Fruit fly (Drosophila melanogaster) whole organism, prepupa: ENCODE results near the gene mRpL21.

Source experiments
- Blimp-1 ChIP-seq: fragments of 200-800 bp; sonication (Bioruptor generic); optimal IDR thresholded peaks from 3 replicates; lab custom pipeline; 2017; ENCODE audit warnings: missing biosample characterization, missing genetic modification characterization, mild to moderate bottlenecking, moderate library complexity, missing genetic modification reagents
- CG10631 ChIP-seq: fragments of 200-800 bp; sonication (Bioruptor generic); optimal IDR thresholded peaks from 2 replicates; lab custom pipeline; 2016; ENCODE audit warnings: missing biosample characterization, missing genetic modification characterization
- CG10669 ChIP-seq: fragments of 200-800 bp; sonication (Bioruptor generic); optimal IDR thresholded peaks from 3 replicates; lab custom pipeline; 2018; ENCODE audit warnings: missing biosample characterization, mild to moderate bottlenecking, missing genetic modification characterization, moderate library complexity
- CG11762 ChIP-seq: fragments of 200-800 bp; sonication (Bioruptor generic); optimal IDR thresholded peaks from 3 replicates; lab custom pipeline; 2016; ENCODE audit warnings: missing biosample characterization, missing genetic modification characterization; ENCODE audit not compliant: insufficient read depth
- CG11902 ChIP-seq: fragments of 200-800 bp; sonication (Bioruptor generic); optimal IDR thresholded peaks from 3 replicates; lab custom pipeline; 2016; ENCODE audit warnings: missing biosample characterization, missing genetic modification characterization
- CG16779 ChIP-seq: fragments of 200-800 bp; sonication (Bioruptor generic); optimal IDR thresholded peaks from 3 replicates; lab custom pipeline; 2017; ENCODE audit warnings: missing biosample characterization, mild to moderate bottlenecking, missing genetic modification characterization
- CG3032 ChIP-seq: fragments of 200-800 bp; optimal IDR thresholded peaks from 2 replicates; lab custom pipeline; 2019; ENCODE audit warnings: missing biosample characterization, mild to moderate bottlenecking, missing genetic modification characterization, moderate library complexity
- CG31627 ChIP-seq: fragments of 200-800 bp; sonication (Bioruptor generic); optimal IDR thresholded peaks from 3 replicates; lab custom pipeline; 2016; ENCODE audit warnings: missing biosample characterization, missing genetic modification characterization
- CG32006 ChIP-seq: fragments of 200-800 bp; sonication (Bioruptor generic); optimal IDR thresholded peaks from 3 replicates; lab custom pipeline; 2017; ENCODE audit warnings: missing biosample characterization, mild to moderate bottlenecking, missing genetic modification characterization
- CG34406 ChIP-seq: fragments of 200-800 bp; sonication (Bioruptor generic); optimal IDR thresholded peaks from 3 replicates; lab custom pipeline; 2016; ENCODE audit warnings: missing biosample characterization, missing genetic modification characterization
- CG3919 ChIP-seq: fragments of 200-800 bp; sonication (Bioruptor generic); optimal IDR thresholded peaks from 3 replicates; lab custom pipeline; 2016; ENCODE audit warnings: missing biosample characterization, missing genetic modification characterization
- CG4318 ChIP-seq: fragments of 200-800 bp; sonication (Bioruptor generic); optimal IDR thresholded peaks from 3 replicates; lab custom pipeline; 2017; ENCODE audit warnings: missing biosample characterization, mild to moderate bottlenecking, missing genetic modification characterization
- CG6163 ChIP-seq: fragments of 200-800 bp; sonication (Bioruptor generic); IDR thresholded peaks from 3 replicates; pipeline ENCODE4 v1.3.6; 2022; ENCODE audit warnings: missing biosample characterization, missing genetic modification characterization
- CG6792 ChIP-seq: fragments of 200-800 bp; sonication (Bioruptor generic); optimal IDR thresholded peaks from 3 replicates; lab custom pipeline; 2016; ENCODE audit warnings: missing biosample characterization, missing genetic modification characterization
- CG6808 ChIP-seq: fragments of 200-800 bp; sonication (Bioruptor generic); optimal IDR thresholded peaks from 3 replicates; lab custom pipeline; 2017; ENCODE audit warnings: missing biosample characterization, missing genetic modification characterization, mild to moderate bottlenecking, moderate library complexity, missing genetic modification reagents
- CG6854 ChIP-seq: fragments of 200-800 bp; sonication (Bioruptor generic); optimal IDR thresholded peaks from 2 replicates; lab custom pipeline; 2017; ENCODE audit warnings: missing biosample characterization, mild to moderate bottlenecking, missing genetic modification characterization
- CG7368 ChIP-seq: fragments of 200-800 bp; sonication (Bioruptor generic); optimal IDR thresholded peaks from 3 replicates; lab custom pipeline; 2016; ENCODE audit warnings: missing biosample characterization, missing genetic modification characterization
- CG8119 ChIP-seq: fragments of 200-800 bp; sonication (Bioruptor generic); IDR thresholded peaks from 3 replicates; pipeline ENCODE4 v1.3.6; 2022; ENCODE audit warnings: missing biosample characterization, missing genetic modification characterization
- CG8319 ChIP-seq: fragments of 200-800 bp; sonication (Bioruptor generic); optimal IDR thresholded peaks from 3 replicates; lab custom pipeline; 2016; ENCODE audit warnings: missing biosample characterization, missing genetic modification characterization
- CG8632 ChIP-seq: fragments of 200-800 bp; sonication (Bioruptor generic); optimal IDR thresholded peaks from 3 replicates; lab custom pipeline; 2016; ENCODE audit warnings: missing biosample characterization, missing genetic modification characterization
- CG9139 ChIP-seq: fragments of 200-800 bp; sonication (Bioruptor generic); optimal IDR thresholded peaks from 3 replicates; lab custom pipeline; 2017; ENCODE audit warnings: missing biosample characterization, mild to moderate bottlenecking, missing genetic modification characterization
- Eip78C ChIP-seq: fragments of 200-800 bp; sonication (Bioruptor generic); peaks from one replicate; lab custom pipeline; 2016; ENCODE audit warnings: missing biosample characterization, missing genetic modification characterization
- Gug ChIP-seq: fragments of 200-800 bp; sonication (Bioruptor generic); IDR thresholded peaks from 2 replicates; pipeline ENCODE4 v1.3.6; 2022; ENCODE audit warnings: missing biosample characterization, missing genetic modification characterization
- Hr4 ChIP-seq: fragments of 200-800 bp; sonication (Bioruptor generic); optimal IDR thresholded peaks from 3 replicates; lab custom pipeline; 2016; ENCODE audit warnings: missing biosample characterization, missing genetic modification characterization
- Lpt ChIP-seq: fragments of 200-800 bp; sonication (Bioruptor generic); optimal IDR thresholded peaks from 3 replicates; lab custom pipeline; 2016; ENCODE audit warnings: missing biosample characterization, missing genetic modification characterization
- Met ChIP-seq: fragments of 200-800 bp; sonication (Bioruptor generic); optimal IDR thresholded peaks from 3 replicates; lab custom pipeline; 2016; ENCODE audit warnings: missing biosample characterization, missing genetic modification characterization
- OdsH ChIP-seq: fragments of 200-800 bp; sonication (Bioruptor generic); optimal IDR thresholded peaks from 3 replicates; lab custom pipeline; 2016; ENCODE audit warnings: missing biosample characterization, missing genetic modification characterization
- Sox102F ChIP-seq: fragments of 200-800 bp; sonication (Bioruptor generic); optimal IDR thresholded peaks from 2 replicates; lab custom pipeline; 2016; ENCODE audit warnings: missing biosample characterization, mild to moderate bottlenecking, missing genetic modification characterization
- Sox15 ChIP-seq: fragments of 200-800 bp; sonication (Bioruptor generic); optimal IDR thresholded peaks from 3 replicates; lab custom pipeline; 2016; ENCODE audit warnings: missing biosample characterization, missing genetic modification characterization
- acj6 ChIP-seq: fragments of 200-800 bp; sonication (Bioruptor generic); optimal IDR thresholded peaks from 3 replicates; lab custom pipeline; 2016; ENCODE audit warnings: missing biosample characterization, missing genetic modification characterization
- cyc ChIP-seq: fragments of 200-800 bp; sonication (Bioruptor generic); optimal IDR thresholded peaks from 3 replicates; lab custom pipeline; 2016; ENCODE audit warnings: missing biosample characterization, missing genetic modification characterization
- dac ChIP-seq: fragments of 200-800 bp; sonication (Bioruptor generic); optimal IDR thresholded peaks from 2 replicates; lab custom pipeline; 2017; ENCODE audit warnings: missing biosample characterization, mild to moderate bottlenecking, missing genetic modification characterization
- eg ChIP-seq: fragments of 200-800 bp; sonication (Bioruptor generic); IDR thresholded peaks from 3 replicates; pipeline ENCODE4 v1.3.6; 2022; ENCODE audit warnings: missing biosample characterization, missing genetic modification characterization
- esn ChIP-seq: fragments of 200-800 bp; sonication (Bioruptor generic); optimal IDR thresholded peaks from 2 replicates; lab custom pipeline; 2016; ENCODE audit warnings: missing biosample characterization, mild to moderate bottlenecking, missing genetic modification characterization, moderate library complexity
- fd85E ChIP-seq: fragments of 200-800 bp; sonication (Bioruptor generic); optimal IDR thresholded peaks from 3 replicates; lab custom pipeline; 2016; ENCODE audit warnings: missing biosample characterization, missing genetic modification characterization
- fkh ChIP-seq: fragments of 200-800 bp; sonication (Bioruptor generic); optimal IDR thresholded peaks from 3 replicates; lab custom pipeline; 2017; ENCODE audit warnings: missing biosample characterization, mild to moderate bottlenecking, missing genetic modification characterization, moderate library complexity
- net ChIP-seq: fragments of 200-800 bp; sonication (Bioruptor generic); optimal IDR thresholded peaks from 3 replicates; lab custom pipeline; 2016; ENCODE audit warnings: missing biosample characterization, missing genetic modification characterization
- pdm3 ChIP-seq: fragments of 200-800 bp; sonication (Bioruptor generic); optimal IDR thresholded peaks from 3 replicates; lab custom pipeline; 2016; ENCODE audit warnings: missing biosample characterization, missing genetic modification characterization
- salr ChIP-seq, 2 experiments: fragments of 200-800 bp; sonication (Bioruptor generic); optimal IDR thresholded peaks; 3 replicates each; lab custom pipeline; 2016 to 2018; ENCODE audit warnings: missing biosample characterization in 2 of 2, missing genetic modification characterization in 2 of 2, mild to moderate bottlenecking in 1 of 2
- topi ChIP-seq: fragments of 200-800 bp; sonication (Bioruptor generic); optimal IDR thresholded peaks from 3 replicates; lab custom pipeline; 2016; ENCODE audit warnings: missing biosample characterization, missing genetic modification characterization

mRpL21 gene

DNA sequence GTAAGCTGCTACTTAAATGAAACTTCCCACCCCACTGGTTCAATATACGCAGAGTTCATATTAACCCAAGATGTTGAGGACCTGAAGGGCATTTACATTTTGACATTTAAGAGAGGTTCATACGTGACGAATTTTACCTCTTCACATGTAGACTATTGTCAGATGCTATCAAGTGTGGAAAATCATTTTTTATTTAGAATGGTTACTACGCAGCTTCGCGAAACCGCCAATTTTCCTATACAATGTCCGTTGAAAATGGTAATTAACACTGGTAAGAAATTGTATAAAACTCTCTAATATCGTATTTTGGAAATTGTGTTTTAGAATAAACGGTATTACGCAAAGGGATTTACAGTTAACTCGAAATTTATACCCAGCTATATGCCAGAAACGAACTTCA lies 18.3 kb downstream of the mRpL21 start:
- TF ChIP-seq eg (GFP tag; lab: Robert Waterston, UW) (no peak), CG11902 (GFP tag; lab: Kevin White, UChicago) (no peak), CG6854 (GFP tag; lab: Kevin White, UChicago) (no peak)
- TF ChIP-seq, all 60 proteins: peak for 0

DNA sequence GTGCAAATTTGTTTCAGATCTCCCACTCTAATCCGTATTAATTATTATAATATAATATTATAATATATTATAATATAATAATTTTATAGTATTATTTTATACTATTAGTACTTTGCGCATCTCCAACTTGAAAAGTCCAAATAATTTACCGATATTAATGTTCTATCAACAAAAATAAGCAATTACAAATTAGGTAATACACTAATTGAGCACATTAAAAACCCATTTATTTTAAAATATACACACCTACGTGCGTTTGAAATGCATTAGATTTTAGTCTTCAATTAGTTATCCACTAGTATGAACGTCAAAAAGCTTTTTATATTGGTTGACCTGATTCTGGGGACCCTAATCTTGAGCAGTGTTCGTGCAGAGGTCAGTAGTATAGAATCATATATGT lies 18.8 kb downstream of the mRpL21 start, which contains the start of gene CG33647:
Gene CG33647 (plus strand): TSS at position 301 of the 400 bp plus-strand sequence.
- TF ChIP-seq CG8319 (GFP tag; lab: Kevin White, UChicago) (no peak), cyc (GFP tag; lab: Kevin White, UChicago) (no peak), CG34406 (GFP tag; lab: Kevin White, UChicago) (no peak), Gug (no peak)

DNA sequence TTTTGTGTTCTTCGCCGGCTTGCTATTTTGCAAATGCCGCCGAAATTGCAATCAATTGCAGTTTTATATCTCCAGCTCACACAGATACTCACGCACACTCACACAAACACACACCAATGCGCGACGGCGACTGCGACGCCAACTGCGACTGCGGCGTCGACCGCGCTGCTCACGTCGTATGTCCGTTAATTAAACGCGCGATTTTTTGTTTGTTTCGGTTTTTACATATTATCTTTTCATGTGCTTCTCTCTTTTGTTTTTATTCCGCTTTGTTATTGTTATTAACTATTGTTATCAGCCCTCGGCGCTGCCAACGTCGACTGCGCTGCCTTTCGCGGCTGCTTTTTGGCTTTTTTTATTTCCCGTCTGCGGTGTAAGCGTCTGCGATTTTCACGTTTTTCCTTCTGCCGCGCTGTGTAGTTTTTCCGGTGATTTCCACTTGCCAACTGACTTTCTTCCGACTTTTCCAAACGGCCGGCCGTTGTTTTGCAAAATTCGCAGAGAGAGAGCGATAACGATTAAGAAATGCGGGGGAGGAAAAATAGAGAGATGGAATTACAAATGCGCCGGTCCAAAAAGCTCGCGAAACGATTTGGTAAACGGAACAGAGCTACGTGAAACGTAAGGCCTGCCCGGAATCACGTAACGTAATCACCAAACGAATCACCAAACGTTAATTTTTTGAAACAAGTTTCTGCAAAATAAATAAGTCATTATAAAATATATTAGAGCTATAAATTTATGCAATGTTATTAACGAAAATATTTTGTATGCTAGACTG lies 19.7 kb downstream of the mRpL21 start, which contains the start of gene fz2:
Gene fz2 (minus strand): TSS at position 452 of the 781 bp plus-strand sequence.
- TF ChIP-seq CG10631 (no peak), CG31627 (GFP tag; lab: Kevin White, UChicago) (no peak), Eip78C (GFP tag; lab: Kevin White, UChicago) (peak; percentile 7), CG3919 (GFP tag; lab: Kevin White, UChicago) (no peak), dac (GFP tag; lab: Kevin White, UChicago) (no peak), OdsH (GFP tag; lab: Kevin White, UChicago) (no peak), CG7368 (GFP tag; lab: Kevin White, UChicago) (no peak), CG6163 (GFP tag; lab: Robert Waterston, UW) (0 out of 3 replicates have a peak, but pooled peaks have one; percentile 15), CG4318 (GFP tag; lab: Kevin White, UChicago) (no peak), Sox15 (GFP tag; lab: Kevin White, UChicago) (no peak), eg (GFP tag; lab: Robert Waterston, UW) (0 out of 3 replicates have a peak, but pooled peaks have one; percentile 8), CG6792 (GFP tag; lab: Kevin White, UChicago) (no peak), CG8119 (GFP tag; lab: Robert Waterston, UW) (peak; percentile 25; the same call in 1 of the 3 replicates), CG6808 (GFP tag; lab: Kevin White, UChicago) (no peak)

DNA sequence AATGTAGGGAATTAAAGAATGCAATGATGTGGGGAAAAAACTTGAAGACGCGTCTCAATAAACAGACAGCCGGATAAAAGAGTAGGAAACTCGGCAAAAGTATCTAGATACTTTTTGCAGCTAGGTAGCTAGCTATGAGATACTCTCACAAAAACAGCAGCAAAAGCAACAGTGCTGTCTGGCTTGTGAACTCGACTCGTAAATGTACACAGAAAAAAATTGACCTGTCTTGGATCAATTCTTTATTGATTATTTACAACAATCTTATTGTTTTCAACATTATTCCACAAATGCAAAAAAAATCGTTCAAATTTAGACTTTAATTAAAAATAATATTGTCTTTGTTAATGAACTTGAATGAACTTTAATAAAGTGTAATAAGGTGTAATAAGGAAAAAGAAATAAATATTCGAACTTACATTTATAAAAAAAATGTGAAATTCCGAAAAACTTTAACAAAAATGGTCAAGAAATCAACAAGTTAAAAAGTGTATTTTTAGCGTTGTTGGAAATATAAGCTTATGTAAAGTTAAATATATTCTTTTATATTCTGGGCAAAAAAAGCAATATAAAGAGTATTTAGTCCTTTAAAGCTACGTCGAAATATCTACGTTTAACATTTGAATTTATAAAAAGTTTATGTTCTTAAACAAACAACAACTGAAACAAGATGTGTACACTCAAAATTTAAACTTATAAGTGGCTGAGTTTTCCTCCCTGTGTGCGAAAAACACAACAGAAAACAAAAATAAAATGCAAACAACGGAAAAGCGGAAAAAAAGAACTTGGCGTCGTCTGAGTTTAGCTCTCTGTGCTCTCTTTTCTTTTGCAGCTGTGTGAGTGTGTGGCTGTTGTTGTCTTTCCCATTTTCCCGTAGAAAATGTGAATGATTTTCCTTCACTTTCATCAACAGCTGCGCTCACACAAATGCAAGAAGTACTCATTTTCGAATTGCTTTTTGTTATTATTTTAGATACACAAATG lies 20.8 kb downstream of the mRpL21 start:
- TF ChIP-seq salr (GFP tag; optimal IDR thresholded peaks at IDR 0.05; lab: Kevin White, UChicago) = peak in 1 of 2 experiments; percentile 77
- peak; percentile 16 for TF ChIP-seq CG10669 (GFP tag; lab: Kevin White, UChicago)
- TF ChIP-seq acj6 (GFP tag; lab: Kevin White, UChicago) = no peak
- peak; percentile 15 for TF ChIP-seq esn (GFP tag; lab: Kevin White, UChicago)
- TF ChIP-seq Met (GFP tag; lab: Kevin White, UChicago) = no peak
- TF ChIP-seq Blimp-1 (GFP tag; lab: Kevin White, UChicago) = no peak
- TF ChIP-seq Lpt = peak; percentile 60
- no peak for TF ChIP-seq Sox102F
- TF ChIP-seq CG9139 = no peak
- TF ChIP-seq Gug = 0 out of 2 replicates have a peak, but pooled peaks have one; percentile 19
- TF ChIP-seq CG11902 (GFP tag; lab: Kevin White, UChicago) = no peak
- TF ChIP-seq net (GFP tag; lab: Kevin White, UChicago) = peak; percentile 47
- TF ChIP-seq CG8119 (GFP tag; lab: Robert Waterston, UW) = peak; percentile 67
- TF ChIP-seq CG6163 (GFP tag; lab: Robert Waterston, UW) = peak; percentile 83
- TF ChIP-seq eg (GFP tag; lab: Robert Waterston, UW) = peak; percentile 93
- TF ChIP-seq CG32006 (GFP tag; lab: Kevin White, UChicago) = peak; percentile 82
- peak; percentile 50 for TF ChIP-seq CG16779 (tag; lab: Kevin White, UChicago)
- no peak for TF ChIP-seq CG3032 (tag; lab: Kevin White, UChicago)
- TF ChIP-seq CG11762 = no peak
- no peak for TF ChIP-seq topi (GFP tag; lab: Kevin White, UChicago)
- no peak for TF ChIP-seq fkh (GFP tag; lab: Kevin White, UChicago)
- TF ChIP-seq OdsH (GFP tag; lab: Kevin White, UChicago) = no peak
- no peak for TF ChIP-seq CG7368 (GFP tag; lab: Kevin White, UChicago)
- TF ChIP-seq fd85E (GFP tag; lab: Kevin White, UChicago) = no peak
- TF ChIP-seq CG6808 (GFP tag; lab: Kevin White, UChicago) = peak; percentile 53
- TF ChIP-seq Hr4 (GFP tag; lab: Kevin White, UChicago) = peak; percentile 59
- no peak for TF ChIP-seq CG8632 (GFP tag; lab: Kevin White, UChicago)
- TF ChIP-seq pdm3 (GFP tag; lab: Kevin White, UChicago) = peak; percentile 12
- TF ChIP-seq CG10631 = peak; percentile 27
